Worm (Caenorhabditis elegans) whole organism, early embryonic: Measurements from ENCODE around the gene Y34B4A.4.

Experiments
- B0310.2 ChIP-seq: sonication (generic microtip); optimal IDR thresholded peaks from 2 replicates; lab custom pipeline; 2016; ENCODE audit warnings: mild to moderate bottlenecking, missing genetic modification characterization, missing compliant biosample characterization
- F13C5.2 ChIP-seq: sonication (generic microtip); optimal IDR thresholded peaks from 2 replicates; lab custom pipeline; 2017; ENCODE audit warnings: mild to moderate bottlenecking, missing genetic modification characterization, inconsistent platforms, missing compliant biosample characterization
- ama-1 ChIP-seq: fragments of 150-350 bp; optimal IDR thresholded peaks from 2 replicates; lab custom pipeline; 2014
- ceh-13 ChIP-seq: fragments of 200-800 bp; sonication (Bioruptor generic); optimal IDR thresholded peaks from 2 replicates; lab custom pipeline; 2018; ENCODE audit warnings: mild to moderate bottlenecking, missing genetic modification characterization, missing compliant biosample characterization
- ets-7 ChIP-seq: sonication (generic microtip); optimal IDR thresholded peaks from 2 replicates; lab custom pipeline; 2016; ENCODE audit warnings: missing genotype, missing genetic modification characterization, missing compliant biosample characterization
- hmg-4 ChIP-seq: fragments of 200-800 bp; sonication (Bioruptor generic); optimal IDR thresholded peaks from 2 replicates; lab custom pipeline; 2018; ENCODE audit warnings: mild to moderate bottlenecking, missing genetic modification characterization, missing compliant biosample characterization
- pes-1 ChIP-seq: fragments of 200-800 bp; sonication (Bioruptor generic); IDR thresholded peaks from 2 replicates; pipeline ENCODE4 v1.3.6; 2022; ENCODE audit warnings: missing genetic modification reagents, missing genetic modification characterization, missing compliant biosample characterization
- scrt-1 ChIP-seq: fragments of 200-800 bp; sonication (Bioruptor generic); IDR thresholded peaks from 2 replicates; pipeline ENCODE4 v1.3.6; 2022; ENCODE audit warnings: missing genetic modification characterization, missing compliant biosample characterization

DNA sequence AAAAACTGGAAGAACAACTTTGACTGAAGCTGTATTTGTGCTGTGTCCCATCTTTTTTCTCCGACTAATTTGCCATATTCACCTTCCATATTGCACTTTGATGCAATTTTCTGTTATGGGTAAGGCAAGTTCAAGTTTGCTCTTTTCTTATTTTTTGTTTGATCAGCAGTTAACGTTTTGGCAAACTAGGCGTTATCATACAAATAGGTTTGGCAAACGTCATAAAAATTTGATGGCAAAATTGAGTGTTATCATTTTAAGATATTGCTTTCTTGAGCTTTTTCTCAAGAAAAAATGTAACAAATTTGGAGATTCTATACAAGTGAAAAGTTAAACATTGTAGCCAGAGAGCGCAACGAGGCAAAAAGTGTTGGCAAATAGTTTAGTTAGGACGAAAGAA is 2.1 kb upstream of the Y34B4A.4 start:
- TF ChIP-seq hmg-4 (GFP tag; lab: Kevin White, UChicago) (no peak), ama-1 (lab: Kevin White, UChicago) (no peak), F13C5.2 (tag; lab: Kevin White, UChicago) (no peak), scrt-1 (GFP tag; lab: Robert Waterston, UW) (no peak), ceh-13 (GFP tag; lab: Kevin White, UChicago) (no peak), ets-7 (tag; lab: Kevin White, UChicago) (no peak), B0310.2 (tag; lab: Kevin White, UChicago) (no peak), pes-1 (GFP tag; lab: Robert Waterston, UW) (no peak)
